Fruit fly (Drosophila melanogaster) whole organism, embryonic: ENCODE results near the gene Cyp4g15.

Experiments used
- Awh ChIP-seq: fragments of 200-800 bp; sonication (Bioruptor generic); IDR thresholded peaks from 2 replicates; pipeline ENCODE4, ENCODE4 v1.3.6; 2022; ENCODE audit warnings: missing biosample characterization, missing genetic modification characterization
- CG15514 ChIP-seq: fragments of 200-800 bp; sonication (Bioruptor generic); optimal IDR thresholded peaks from 3 replicates; lab custom pipeline; 2017; ENCODE audit warnings: missing biosample characterization, missing genetic modification characterization, mild to moderate bottlenecking, moderate library complexity, missing genetic modification reagents
- Hr78 ChIP-seq, 2 experiments: fragments of 200-800 bp in 1 of 2; fragments of >200 bp in 1 of 2; sonication (Bioruptor generic) in 1 of 2; optimal IDR thresholded peaks; 2 replicates each; lab custom pipeline; 2017 to 2019; ENCODE audit warnings: missing biosample characterization in 2 of 2, missing genetic modification characterization in 2 of 2, mild to moderate bottlenecking in 1 of 2, moderate library complexity in 1 of 2
- cwo ChIP-seq: fragments of 200-800 bp; sonication (Bioruptor generic); optimal IDR thresholded peaks from 3 replicates; lab custom pipeline; 2017; ENCODE audit warnings: missing biosample characterization, missing genetic modification characterization, mild to moderate bottlenecking, moderate library complexity, missing genetic modification reagents
- ro ChIP-seq: fragments of 200-800 bp; sonication (Bioruptor generic); IDR thresholded peaks from 2 replicates; pipeline ENCODE4 v1.3.6; 2022; ENCODE audit warnings: missing biosample characterization, missing genetic modification characterization
- sc ChIP-seq, 3 experiments: fragments of >200 bp in 2 of 3; fragments of 200-800 bp in 1 of 3; sonication (Bioruptor generic) in 1 of 3; optimal IDR thresholded peaks; 2 replicates in 2 of 3; 3 replicates in 1 of 3; lab custom pipeline; 2017; ENCODE audit warnings: mild to moderate bottlenecking in 1 of 3, missing biosample characterization in 1 of 3, missing genetic modification characterization in 1 of 3, missing genetic modification reagents in 1 of 3

DNA sequence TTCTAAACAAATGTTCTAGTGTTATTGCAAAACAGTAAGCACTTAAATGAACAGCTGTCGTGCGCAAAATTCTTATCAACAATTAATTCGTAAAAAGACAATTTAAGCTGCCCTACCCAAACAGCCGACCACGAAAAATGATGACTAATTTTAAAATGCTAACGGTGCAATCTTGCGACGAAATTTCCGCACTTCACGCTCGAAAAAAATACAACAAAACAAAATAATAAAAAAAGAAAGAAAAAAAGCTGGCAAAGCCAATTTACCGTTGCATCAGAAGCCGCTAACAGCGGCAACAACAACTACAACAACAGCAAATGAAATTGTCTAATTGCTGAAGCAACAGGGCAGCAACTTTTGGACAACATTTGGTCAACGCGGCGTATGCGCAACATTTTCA is 26.8 kb downstream of the Cyp4g15 start:
- TF ChIP-seq ro (GFP tag; lab: Robert Waterston, UW) (no peak), Awh (GFP tag; lab: Robert Waterston, UW) (no peak), Hr78 (GFP tag; optimal IDR thresholded peaks at IDR 0.05; lab: Kevin White, UChicago) (no peak), CG15514 (GFP tag; lab: Kevin White, UChicago) (no peak), cwo (GFP tag; lab: Kevin White, UChicago) (no peak), sc (optimal IDR thresholded peaks at IDR 0.05; lab: Kevin White, UChicago) (no peak), sc (GFP tag; optimal IDR thresholded peaks at IDR 0.05; lab: Kevin White, UChicago) (no peak)
